Worm (Caenorhabditis elegans): Measurements from ENCODE around the gene C06B3.16.
A peak's percentile ranks its signal among the peaks of the same experiment; 100 is the strongest.

C06B3.16 gene

DNA sequence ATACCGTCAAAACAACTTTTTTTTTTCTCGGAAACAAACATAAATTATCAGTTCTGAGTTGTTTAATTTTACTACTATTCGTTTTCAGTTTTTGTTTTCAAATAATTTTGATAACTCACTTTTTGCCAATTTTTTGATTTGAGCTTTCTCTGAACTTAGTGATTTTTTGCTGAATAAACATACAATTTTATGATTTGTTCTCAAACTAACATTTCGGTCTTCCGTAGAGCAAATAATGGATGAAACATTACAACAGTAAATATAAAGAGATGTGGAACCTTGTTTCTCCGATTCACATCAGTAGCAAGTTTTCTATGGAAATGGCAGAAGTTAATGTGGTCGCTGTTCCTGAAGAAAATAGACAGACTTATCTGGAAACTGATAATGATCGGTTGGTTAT is 18.4 kb downstream of the C06B3.16 start, which contains the start of gene R10D12.7:
TSS of gene R10D12.7 (plus strand) at position 301 of the 400 bp plus-strand sequence.
- TF ChIP-seq zip-2 (tag; optimal IDR thresholded peaks at IDR 0.05) (no peak), mdl-1 (tag; optimal IDR thresholded peaks at IDR 0.05) (no peak), php-3 (GFP tag; IDR thresholded peaks at IDR 0.05) (no peak), egl-43 (GFP tag; IDR thresholded peaks at IDR 0.05) (no peak), ceh-20 (GFP tag; IDR thresholded peaks at IDR 0.05) (no peak), F37D6.2 (tag; optimal IDR thresholded peaks at IDR 0.05) (no peak), zag-1 (tag; optimal IDR thresholded peaks at IDR 0.05) (no peak), zfp-2 (tag; optimal IDR thresholded peaks at IDR 0.05) (no peak), hlh-11 (tag; optimal IDR thresholded peaks at IDR 0.05) (no peak)

DNA sequence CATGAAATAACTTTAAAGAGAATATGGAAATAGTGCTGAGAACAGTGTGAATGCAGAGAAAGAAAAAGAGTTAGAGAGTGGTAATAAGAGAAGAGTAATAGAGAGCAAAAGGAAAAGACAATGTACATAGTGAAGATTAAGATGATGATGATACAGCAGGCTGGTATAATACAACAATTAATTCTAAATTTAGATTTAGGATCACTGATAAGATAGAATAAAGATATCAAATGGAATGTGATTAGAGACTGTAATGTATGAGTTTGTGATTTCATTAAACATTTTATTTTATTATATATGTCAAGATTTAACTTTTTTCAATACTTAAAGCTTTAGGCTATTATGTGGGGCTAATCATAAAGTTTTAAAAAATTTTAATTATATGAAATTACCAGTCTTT is 21.9 kb downstream of the C06B3.16 start, which contains the start of gene R10D12.8:
TSS of gene R10D12.8 (minus strand) at position 101 of the 400 bp plus-strand sequence.
- TF ChIP-seq nhr-28 (tag; optimal IDR thresholded peaks at IDR 0.05): peak; percentile 10
- no peak for TF ChIP-seq nhr-76 (tag; optimal IDR thresholded peaks at IDR 0.05)

DNA sequence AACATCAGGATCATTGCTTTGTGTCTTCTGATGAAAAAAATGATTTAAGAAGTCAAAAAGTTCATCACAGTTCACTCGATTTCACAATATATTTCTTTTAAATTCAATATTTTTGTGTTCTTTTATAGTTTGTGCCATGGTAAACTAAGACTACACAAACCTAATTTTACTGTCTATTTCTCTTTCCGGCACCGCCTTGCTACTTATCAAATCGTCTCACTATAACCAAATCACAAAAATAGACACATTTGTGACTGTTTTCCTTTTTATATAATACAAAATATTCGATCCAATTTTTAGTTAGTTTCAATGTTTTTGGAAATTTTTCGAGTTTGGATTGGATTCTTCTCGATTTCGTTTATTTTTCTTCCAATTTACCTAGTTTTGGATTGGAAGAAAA is 22.7 kb downstream of the C06B3.16 start, which contains the start of gene swt-6:
TSS of gene swt-6 (plus strand) at position 301 of the 400 bp plus-strand sequence.
- TF ChIP-seq attf-4 (tag; optimal IDR thresholded peaks at IDR 0.05): no peak
- TF ChIP-seq T26A8.4 (GFP tag; IDR thresholded peaks at IDR 0.05): no peak
- TF ChIP-seq nhr-28 (tag; optimal IDR thresholded peaks at IDR 0.05): peak; percentile 87
- TF ChIP-seq pqm-1 (tag; optimal IDR thresholded peaks at IDR 0.05): peak; percentile 17
- TF ChIP-seq pha-4 (GFP tag; IDR thresholded peaks at IDR 0.05): no peak
- no peak for TF ChIP-seq pha-4 (tag; optimal IDR thresholded peaks at IDR 0.05)
- no peak for TF ChIP-seq zip-11 (GFP tag; IDR thresholded peaks at IDR 0.05)
- peak; percentile 7 for TF ChIP-seq aha-1 (tag)
- TF ChIP-seq sdz-12 (GFP tag; optimal IDR thresholded peaks at IDR 0.05): no peak

DNA sequence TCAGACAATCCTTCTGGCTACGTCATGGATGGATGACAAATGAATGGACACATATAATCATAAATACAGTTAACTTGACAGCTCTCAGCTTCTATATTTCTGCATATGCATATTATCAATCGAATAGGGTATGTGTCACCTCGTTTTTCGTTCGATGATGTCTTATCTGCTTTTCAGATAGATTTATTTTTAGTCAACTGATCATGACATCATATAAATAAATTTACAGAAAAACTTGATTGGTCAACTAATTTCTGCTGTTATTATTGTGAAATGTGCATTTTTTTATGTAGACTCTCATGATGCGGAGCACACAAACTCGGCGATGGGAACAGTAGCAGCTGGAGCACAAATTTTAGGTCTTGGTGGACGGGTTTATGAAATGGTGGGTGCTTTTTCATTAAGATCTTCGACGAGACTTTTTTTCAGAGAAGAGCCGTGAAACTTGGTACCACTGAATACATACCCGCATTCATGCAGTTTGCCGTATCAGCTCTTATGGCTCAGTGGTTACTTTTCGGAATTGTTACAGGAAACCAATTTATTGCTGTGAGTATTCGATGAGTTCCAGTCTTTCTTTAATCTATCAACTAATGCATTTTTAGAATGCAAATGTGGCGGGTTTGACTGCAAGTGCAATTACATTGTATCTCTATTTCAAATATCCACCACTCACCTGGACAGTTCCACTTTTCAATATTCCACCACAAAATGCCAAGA is 24.2 kb downstream of the C06B3.16 start:
- no peak for TF ChIP-seq hif-1 (tag; optimal IDR thresholded peaks at IDR 0.05)
- no peak for TF ChIP-seq hlh-11 (tag; optimal IDR thresholded peaks at IDR 0.05)
- peak; percentile 18 for TF ChIP-seq dve-1 (tag; optimal IDR thresholded peaks at IDR 0.05; ENCODE audit: insufficient read depth)
- TF ChIP-seq aly-2 (tag; optimal IDR thresholded peaks at IDR 0.05): no peak
- no peak for TF ChIP-seq lin-15B (tag; optimal IDR thresholded peaks at IDR 0.05)
- TF ChIP-seq ceh-28 (tag; optimal IDR thresholded peaks at IDR 0.05): no peak
- no peak for TF ChIP-seq ceh-44 (GFP tag; IDR thresholded peaks at IDR 0.05)
- TF ChIP-seq unc-62 (GFP tag; optimal IDR thresholded peaks at IDR 0.05 in 1 of 2): peak in 1 of 2 experiments; percentile 91
- no peak for TF ChIP-seq unc-62 (tag; optimal IDR thresholded peaks at IDR 0.05)
- TF ChIP-seq lsy-2 (tag; optimal IDR thresholded peaks at IDR 0.05): no peak
- no peak for TF ChIP-seq sdz-12 (GFP tag; optimal IDR thresholded peaks at IDR 0.05)
- no peak for TF ChIP-seq duxl-1 (tag; optimal IDR thresholded peaks at IDR 0.05; ENCODE audit: poor library complexity)
- TF ChIP-seq nhr-41 (GFP tag; IDR thresholded peaks at IDR 0.05): no peak
- TF ChIP-seq lin-13 (GFP tag; optimal IDR thresholded peaks at IDR 0.05): no peak
- TF ChIP-seq pqm-1 (tag; optimal IDR thresholded peaks at IDR 0.05): no peak
- no peak for TF ChIP-seq zip-2 (tag; optimal IDR thresholded peaks at IDR 0.05)
- TF ChIP-seq daf-16 (GFP tag; optimal IDR thresholded peaks at IDR 0.05): no peak
- peak; percentile 29 for TF ChIP-seq daf-16 (tag; optimal IDR thresholded peaks at IDR 0.05)

- TF ChIP-seq aha-1 (tag) (peak; percentile 91), T20F7.1 (GFP tag; optimal IDR thresholded peaks at IDR 0.05) (no peak)
Observed at ce11 chrV:13957691-13958090, 26.4 kb downstream of the C06B3.16 start.

Measured in whole organism, L4 larva.